Worm (Caenorhabditis elegans) whole organism, early embryonic: ENCODE data around the gene C31H1.2.

ENCODE experiments used
- F13C5.2 ChIP-seq: sonication (generic microtip); optimal IDR thresholded peaks from 2 replicates; lab custom pipeline; 2017; ENCODE audit warnings: mild to moderate bottlenecking, missing genetic modification characterization, inconsistent platforms, missing compliant biosample characterization
- ama-1 ChIP-seq: fragments of 150-350 bp; optimal IDR thresholded peaks from 2 replicates; lab custom pipeline; 2014
- ceh-36 ChIP-seq: sonication (generic microtip); optimal IDR thresholded peaks from 2 replicates; lab custom pipeline; 2016; ENCODE audit warnings: missing genetic modification characterization, inconsistent platforms, missing compliant biosample characterization
- flt-1 ChIP-seq: fragments of 200-800 bp; sonication (Bioruptor generic); IDR thresholded peaks from 2 replicates; pipeline ENCODE4 v1.3.6; 2022; ENCODE audit warnings: missing genetic modification characterization, missing compliant biosample characterization
- hmg-4 ChIP-seq: fragments of 200-800 bp; sonication (Bioruptor generic); optimal IDR thresholded peaks from 2 replicates; lab custom pipeline; 2018; ENCODE audit warnings: mild to moderate bottlenecking, missing genetic modification characterization, missing compliant biosample characterization
- hnd-1 ChIP-seq: sonication (generic microtip); optimal IDR thresholded peaks from 2 replicates; lab custom pipeline; 2016; ENCODE audit warnings: missing genetic modification characterization, missing compliant biosample characterization
- pes-1 ChIP-seq: fragments of 200-800 bp; sonication (Bioruptor generic); IDR thresholded peaks from 2 replicates; pipeline ENCODE4 v1.3.6; 2022; ENCODE audit warnings: missing genetic modification reagents, missing genetic modification characterization, missing compliant biosample characterization
- scrt-1 ChIP-seq: fragments of 200-800 bp; sonication (Bioruptor generic); IDR thresholded peaks from 2 replicates; pipeline ENCODE4 v1.3.6; 2022; ENCODE audit warnings: missing genetic modification characterization, missing compliant biosample characterization
- sea-1 ChIP-seq: fragments of 200-800 bp; sonication (Bioruptor generic); conservative IDR thresholded peaks from 2 replicates; pipeline ENCODE4 v1.3.6; 2022; ENCODE audit warnings: missing genetic modification characterization, missing compliant biosample characterization
- tbx-11 ChIP-seq: fragments of 200-800 bp; sonication (Bioruptor generic); IDR thresholded peaks from 2 replicates; pipeline ENCODE4 v1.3.6; 2022; ENCODE audit warnings: missing genetic modification characterization, missing compliant biosample characterization
- tbx-37 ChIP-seq: fragments of 200-800 bp; sonication (Bioruptor generic); conservative IDR thresholded peaks from 2 replicates; pipeline ENCODE4 v1.3.6; 2022; ENCODE audit warnings: missing genetic modification reagents, missing genetic modification characterization, missing compliant biosample characterization
- tra-4 ChIP-seq: sonication (generic microtip); optimal IDR thresholded peaks from 2 replicates; lab custom pipeline; 2017; ENCODE audit warnings: missing genetic modification characterization, missing compliant biosample characterization

DNA sequence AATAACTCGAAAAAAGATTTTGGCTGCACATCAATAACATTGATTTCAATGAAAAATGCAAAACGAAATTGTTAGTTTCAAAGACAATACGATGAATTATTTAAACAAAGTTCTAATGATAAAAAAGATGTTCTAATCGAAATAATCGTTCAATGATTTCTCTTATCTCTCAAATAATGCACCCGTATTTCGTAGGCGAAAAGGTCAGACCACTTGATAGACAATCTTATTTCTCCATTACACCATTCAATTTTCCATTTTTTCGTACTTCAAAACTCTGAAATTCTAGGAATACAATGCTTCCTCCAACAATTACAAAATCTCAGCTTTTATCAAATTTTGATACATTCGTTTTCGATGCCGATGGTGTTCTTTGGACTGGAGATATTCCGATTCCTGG is 47.0 kb upstream of the C31H1.2 start, which contains the start of gene C45E5.1:
- no peak for TF ChIP-seq ama-1 (lab: Kevin White, UChicago)
- no peak for TF ChIP-seq hnd-1 (tag; lab: Kevin White, UChicago)
- TF ChIP-seq tra-4 (tag; lab: Kevin White, UChicago): no peak
- no peak for TF ChIP-seq scrt-1
- TF ChIP-seq tbx-11 (GFP tag; lab: Robert Waterston, UW): no peak
- TF ChIP-seq sea-1 (GFP tag; lab: Robert Waterston, UW): no peak
- no peak for TF ChIP-seq ceh-36
- TF ChIP-seq flt-1 (GFP tag; lab: Robert Waterston, UW): no peak
- TF ChIP-seq pes-1 (GFP tag; lab: Robert Waterston, UW): no peak
- no peak for TF ChIP-seq hmg-4 (GFP tag; lab: Kevin White, UChicago)
- no peak for TF ChIP-seq tbx-37 (GFP tag; lab: Robert Waterston, UW)
- no peak for TF ChIP-seq F13C5.2 (tag; lab: Kevin White, UChicago)
